Worm (Caenorhabditis elegans) whole organism, L4 larva: ENCODE results near the gene ZK688.9.

Experiments
- F10B5.3 ChIP-seq: sonication (generic microtip); optimal IDR thresholded peaks from 2 replicates; lab custom pipeline; 2016; ENCODE audit warnings: mild to moderate bottlenecking, missing genetic modification characterization, missing compliant biosample characterization
- F26F4.8 ChIP-seq: fragments of 200-800 bp; sonication (Bioruptor generic); conservative IDR thresholded peaks from 2 replicates; pipeline ENCODE4 v1.3.6; 2022; ENCODE audit warnings: missing genetic modification characterization, missing compliant biosample characterization
- F37D6.2 ChIP-seq: sonication (generic microtip); optimal IDR thresholded peaks from 2 replicates; lab custom pipeline; 2016; ENCODE audit warnings: mild to moderate bottlenecking, missing genetic modification characterization, missing compliant biosample characterization
- F44E2.7 ChIP-seq: fragments of 200-800 bp; sonication (Bioruptor generic); IDR thresholded peaks from 2 replicates; pipeline ENCODE4 v2.1.2; 2022; ENCODE audit warnings: missing genetic modification characterization, missing compliant biosample characterization
- T20F7.1 ChIP-seq: fragments of 200-800 bp; sonication (Bioruptor generic); optimal IDR thresholded peaks from 2 replicates; lab custom pipeline; 2018; ENCODE audit warnings: mild to moderate bottlenecking, missing genetic modification characterization, missing compliant biosample characterization
- ZK546.5 ChIP-seq, 2 experiments: sonication (generic microtip); optimal IDR thresholded peaks; 2 replicates each; lab custom pipeline; 2017; ENCODE audit warnings: missing biosample characterization in 2 of 2, missing genetic modification characterization in 2 of 2
- aha-1 ChIP-seq: fragments of 150-350 bp; peaks from one replicate; lab custom pipeline; 2014; ENCODE audit warnings: missing biosample characterization, missing genetic modification characterization
- ama-1 ChIP-seq: fragments of 150-350 bp; optimal IDR thresholded peaks from 2 replicates; lab custom pipeline; 2014; ENCODE audit warnings: inconsistent platforms, mixed read lengths
- ceh-62 ChIP-seq: sonication (generic microtip); optimal IDR thresholded peaks from 2 replicates; lab custom pipeline; 2017; ENCODE audit warnings: missing biosample characterization, missing genetic modification characterization
- cey-2 ChIP-seq: sonication (generic microtip); optimal IDR thresholded peaks from 3 replicates; lab custom pipeline; 2017; ENCODE audit warnings: missing genetic modification characterization, mild to moderate bottlenecking, missing compliant biosample characterization, antibody characterized with exemption, borderline replicate concordance; ENCODE audit not compliant: insufficient read depth
- daf-12 ChIP-seq: fragments of 150-350 bp; optimal IDR thresholded peaks from 2 replicates; lab custom pipeline; 2014; ENCODE audit warnings: missing biosample characterization, missing genetic modification reagents, missing genetic modification characterization
- daf-16 ChIP-seq, 3 experiments: sonication (generic microtip); optimal IDR thresholded peaks; 2 replicates each; lab custom pipeline; 2016 to 2017; ENCODE audit warnings: missing genetic modification characterization in 3 of 3, missing genetic modification reagents in 3 of 3, mild to moderate bottlenecking in 2 of 3, missing compliant biosample characterization in 2 of 3, missing biosample characterization in 1 of 3, moderate library complexity in 1 of 3
- daf-8 ChIP-seq: fragments of 200-800 bp; sonication (Bioruptor generic); IDR thresholded peaks from 2 replicates; pipeline ENCODE4 v1.3.6; 2022; ENCODE audit warnings: missing genetic modification characterization, missing compliant biosample characterization
- dmd-6 ChIP-seq: fragments of 200-800 bp; sonication (Bioruptor generic); IDR thresholded peaks from 2 replicates; pipeline ENCODE4 v1.3.6; 2022; ENCODE audit warnings: missing genetic modification reagents, missing genetic modification characterization, missing compliant biosample characterization
- dpl-1 ChIP-seq: fragments of 150-350 bp; optimal IDR thresholded peaks from 2 replicates; lab custom pipeline; 2014; ENCODE audit warnings: missing biosample characterization, missing genetic modification reagents, missing genetic modification characterization
- duxl-1 ChIP-seq: sonication (generic microtip); optimal IDR thresholded peaks from 2 replicates; lab custom pipeline; 2016; ENCODE audit warnings: mild to moderate bottlenecking, missing genetic modification characterization, moderate library complexity, missing compliant biosample characterization; ENCODE audit not compliant: poor library complexity
- dve-1 ChIP-seq: sonication (generic microtip); optimal IDR thresholded peaks from 2 replicates; lab custom pipeline; 2017; ENCODE audit warnings: antibody characterized with exemption, mild to moderate bottlenecking, missing genetic modification characterization, missing compliant biosample characterization; ENCODE audit not compliant: insufficient read depth
- egl-27 ChIP-seq: sonication (generic microtip); optimal IDR thresholded peaks from 3 replicates; lab custom pipeline; 2017; ENCODE audit warnings: missing biosample characterization, missing genetic modification reagents, missing genetic modification characterization
- fos-1 ChIP-seq: fragments of 150-350 bp; optimal IDR thresholded peaks from 2 replicates; lab custom pipeline; 2014; ENCODE audit warnings: missing biosample characterization, missing genetic modification characterization
- hlh-11 ChIP-seq: fragments of 200-800 bp; sonication (Bioruptor generic); optimal IDR thresholded peaks from 2 replicates; lab custom pipeline; 2018; ENCODE audit warnings: mild to moderate bottlenecking, missing genetic modification characterization, missing compliant biosample characterization
- hlh-30 ChIP-seq: sonication (generic microtip); optimal IDR thresholded peaks from 2 replicates; lab custom pipeline; 2017; ENCODE audit warnings: antibody characterized with exemption, mild to moderate bottlenecking, missing genetic modification characterization, missing compliant biosample characterization; ENCODE audit not compliant: insufficient read depth
- lim-7 ChIP-seq: fragments of 200-800 bp; sonication (Bioruptor generic); IDR thresholded peaks from 2 replicates; pipeline ENCODE4 v1.3.6; 2022; ENCODE audit warnings: missing genetic modification characterization, missing compliant biosample characterization
- lin-15B ChIP-seq: fragments of 150-350 bp; sonication (generic microtip); optimal IDR thresholded peaks from 3 replicates; lab custom pipeline; 2014; ENCODE audit warnings: missing biosample characterization, missing genetic modification characterization
- lir-3 ChIP-seq: sonication (generic microtip); optimal IDR thresholded peaks from 2 replicates; lab custom pipeline; 2016; ENCODE audit warnings: mild to moderate bottlenecking, missing genetic modification characterization, missing compliant biosample characterization
- lsy-2 ChIP-seq, 2 experiments: fragments of 150-350 bp in 1 of 2; sonication (generic microtip) in 1 of 2; optimal IDR thresholded peaks; 2 replicates each; lab custom pipeline; 2014 to 2017; ENCODE audit warnings: missing biosample characterization in 2 of 2, missing genetic modification characterization in 2 of 2
- madf-5 ChIP-seq, 2 experiments: fragments of 200-800 bp; sonication (Bioruptor generic); IDR thresholded peaks; 2 replicates each; pipeline ENCODE4 v1.3.6; 2022; ENCODE audit warnings: missing compliant biosample characterization in 2 of 2, missing genetic modification characterization in 2 of 2
- mdl-1 ChIP-seq, 2 experiments: fragments of 150-350 bp in 1 of 2; sonication (generic microtip) in 1 of 2; optimal IDR thresholded peaks; 2 replicates each; lab custom pipeline; 2014 to 2017; ENCODE audit warnings: missing biosample characterization in 2 of 2, missing genetic modification characterization in 2 of 2
- mep-1 ChIP-seq: fragments of 150-350 bp; sonication (generic microtip); optimal IDR thresholded peaks from 3 replicates; lab custom pipeline; 2014; ENCODE audit warnings: missing biosample characterization, missing genetic modification characterization
- mxl-3 ChIP-seq: fragments of 200-800 bp; sonication (Bioruptor generic); optimal IDR thresholded peaks from 2 replicates; lab custom pipeline; 2018; ENCODE audit warnings: mild to moderate bottlenecking, missing genetic modification characterization, missing compliant biosample characterization
- nhr-102 ChIP-seq: sonication (generic microtip); optimal IDR thresholded peaks from 2 replicates; lab custom pipeline; 2016; ENCODE audit warnings: mild to moderate bottlenecking, missing genetic modification characterization, moderate library complexity, missing compliant biosample characterization
- nhr-11 ChIP-seq: fragments of 150-350 bp; optimal IDR thresholded peaks from 2 replicates; lab custom pipeline; 2014; ENCODE audit warnings: missing biosample characterization, missing genetic modification characterization
- nhr-28 ChIP-seq: fragments of 150-350 bp; optimal IDR thresholded peaks from 2 replicates; lab custom pipeline; 2014; ENCODE audit warnings: missing biosample characterization, missing genetic modification characterization
- nhr-41 ChIP-seq: fragments of 200-800 bp; sonication (Bioruptor generic); IDR thresholded peaks from 2 replicates; pipeline ENCODE4 v1.3.6; 2022; ENCODE audit warnings: missing genetic modification reagents, missing genetic modification characterization, missing compliant biosample characterization
- nhr-48 ChIP-seq: sonication (generic microtip); optimal IDR thresholded peaks from 2 replicates; lab custom pipeline; 2016; ENCODE audit warnings: mild to moderate bottlenecking, missing genetic modification characterization, missing compliant biosample characterization
- nhr-76 ChIP-seq: fragments of 150-350 bp; optimal IDR thresholded peaks from 2 replicates; lab custom pipeline; 2014; ENCODE audit warnings: missing biosample characterization, missing genetic modification characterization
- php-3 ChIP-seq: fragments of 200-800 bp; sonication (Bioruptor generic); IDR thresholded peaks from 2 replicates; pipeline ENCODE4 v1.3.6; 2022; ENCODE audit warnings: missing genetic modification reagents, missing genetic modification characterization, missing compliant biosample characterization
- saeg-2 ChIP-seq: fragments of 200-800 bp; sonication (Bioruptor generic); IDR thresholded peaks from 2 replicates; pipeline ENCODE4 v1.3.6; 2022; ENCODE audit warnings: missing genetic modification reagents, missing genetic modification characterization, missing compliant biosample characterization
- set-16 ChIP-seq: fragments of 200-800 bp; sonication (Bioruptor generic); IDR thresholded peaks from 2 replicates; pipeline ENCODE4 v1.3.6; 2022; ENCODE audit warnings: missing genetic modification reagents, missing genetic modification characterization, missing compliant biosample characterization
- spr-3 ChIP-seq: fragments of 200-800 bp; sonication (Bioruptor generic); optimal IDR thresholded peaks from 2 replicates; lab custom pipeline; 2018; ENCODE audit warnings: mild to moderate bottlenecking, missing genetic modification characterization, missing compliant biosample characterization
- tra-1 ChIP-seq: fragments of 200-800 bp; sonication (Bioruptor generic); IDR thresholded peaks from 2 replicates; pipeline ENCODE4 v1.3.6; 2022; ENCODE audit warnings: missing genetic modification reagents, missing genetic modification characterization, missing compliant biosample characterization
- unc-62 ChIP-seq, 3 experiments: fragments of 150-350 bp in 1 of 3; sonication (generic microtip); optimal IDR thresholded peaks in 2 of 3; peaks in 1 of 3; 1 replicate in 1 of 3; 2 replicates in 2 of 3; lab custom pipeline; 2014 to 2017; ENCODE audit warnings: missing biosample characterization in 3 of 3, missing genetic modification characterization in 3 of 3, missing genetic modification reagents in 3 of 3, missing genotype in 1 of 3
- ztf-11 ChIP-seq: fragments of 150-350 bp; optimal IDR thresholded peaks from 2 replicates; lab custom pipeline; 2014; ENCODE audit warnings: missing biosample characterization, missing genetic modification characterization

Gene ZK688.9

DNA sequence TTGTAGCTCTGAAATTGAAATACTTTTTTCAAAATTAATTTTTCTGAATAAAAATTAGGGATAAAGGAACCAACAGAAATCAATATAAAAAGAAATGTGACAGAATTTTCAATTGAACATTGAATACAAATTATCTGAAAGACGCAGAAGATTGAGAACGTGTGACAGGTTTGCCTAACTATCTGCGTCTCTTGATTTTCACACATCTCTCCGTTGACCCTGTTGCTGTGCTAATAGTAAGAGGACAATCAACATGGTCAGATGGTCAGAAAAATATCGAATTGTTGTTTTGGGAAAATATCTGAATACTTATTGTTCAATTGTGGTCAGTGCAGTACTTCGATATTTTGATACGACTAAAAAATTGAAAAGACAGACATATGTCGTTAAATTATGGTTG is 28.8 kb upstream of the ZK688.9 start, which contains the start of gene ZK688.7 (continued):
- TF ChIP-seq egl-27 (no peak), saeg-2 (GFP tag; lab: Robert Waterston, UW) (no peak), dpl-1 (GFP tag; lab: Kevin White, UChicago) (no peak), aha-1 (tag; lab: Kevin White, UChicago) (no peak), dve-1 (tag; lab: Kevin White, UChicago) (peak; percentile 60), F26F4.8 (GFP tag; lab: Robert Waterston, UW) (no peak)

DNA sequence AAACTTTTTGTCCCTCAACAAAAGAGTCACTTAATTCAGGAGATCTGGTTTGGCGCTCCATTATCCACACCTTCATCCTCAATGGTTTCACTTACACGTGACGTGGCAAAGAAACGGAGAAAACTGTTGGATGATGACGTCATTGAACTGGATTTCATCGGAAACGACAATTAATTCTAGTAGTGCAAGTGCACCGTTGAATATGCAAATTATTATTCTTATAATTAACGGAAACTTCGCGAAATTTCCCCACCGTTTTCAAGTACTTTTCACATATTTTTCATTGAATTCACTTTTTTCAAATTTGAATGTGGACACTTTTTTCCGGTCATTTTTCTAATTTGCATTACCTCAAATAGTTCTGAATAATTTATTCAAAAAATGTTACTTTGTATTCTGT is 26.5 kb upstream of the ZK688.9 start, which contains the start of gene ZK688.1:
TSS of gene ZK688.1 (plus strand) at position 301 of the 400 bp plus-strand sequence.
- no peak for TF ChIP-seq lin-15B
- TF ChIP-seq mxl-3: no peak
- no peak for TF ChIP-seq spr-3
- TF ChIP-seq php-3: no peak
- no peak for TF ChIP-seq daf-12
- TF ChIP-seq egl-27: no peak
- TF ChIP-seq nhr-48 (tag; lab: Kevin White, UChicago): no peak
- TF ChIP-seq duxl-1 (tag; lab: Kevin White, UChicago): no peak
- no peak for TF ChIP-seq F37D6.2
- TF ChIP-seq, all 104 proteins: peak for 0

DNA sequence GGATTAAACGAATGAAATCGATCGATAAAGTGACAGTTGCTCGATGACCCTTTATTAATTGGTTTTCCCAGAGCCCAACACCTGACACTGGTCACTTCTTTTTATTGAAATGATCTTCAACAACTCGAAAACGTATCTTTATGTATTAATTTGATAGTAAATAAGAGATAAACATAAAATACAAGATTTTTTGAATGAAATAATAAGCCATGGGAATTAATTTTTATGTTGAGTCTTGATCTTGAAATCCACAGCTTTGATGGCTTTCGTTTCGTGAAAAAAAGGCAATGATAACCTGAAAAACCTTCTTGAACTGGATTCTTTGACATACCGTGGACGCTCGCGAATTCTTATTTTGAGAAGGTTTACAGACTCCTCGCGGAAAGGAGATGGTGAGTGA is 24.7 kb upstream of the ZK688.9 start, which contains the start of gene pcp-5:
TSS of gene pcp-5 (minus strand) at position 101 of the 400 bp plus-strand sequence.
- TF ChIP-seq nhr-28 (tag; lab: Kevin White, UChicago) (no peak), daf-8 (GFP tag; lab: Robert Waterston, UW) (no peak), daf-16 (GFP tag; optimal IDR thresholded peaks at IDR 0.05; lab: Kevin White, UChicago) (peak in 1 of 2 experiments; percentile 19), daf-16 (tag; optimal IDR thresholded peaks at IDR 0.05; lab: Kevin White, UChicago) (no peak)

DNA sequence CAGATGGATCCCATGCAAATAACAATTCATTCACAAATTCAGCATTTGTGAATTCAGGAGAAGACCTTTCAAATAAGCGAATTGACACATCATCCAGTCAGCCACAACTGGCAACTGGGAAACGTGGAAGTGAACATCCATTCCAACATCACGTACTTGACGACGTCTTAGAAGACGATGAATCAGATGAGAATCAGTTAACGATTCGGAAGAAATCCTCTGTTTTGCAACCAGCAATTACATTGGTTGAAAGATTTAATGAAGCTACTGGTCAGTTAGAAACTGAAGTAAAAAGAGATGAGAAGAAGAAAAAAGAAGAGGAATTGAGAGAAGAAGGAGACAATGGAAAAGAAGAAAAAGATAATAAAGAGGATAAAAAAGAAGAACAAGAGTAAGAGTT is 20.6 kb upstream of the ZK688.9 start:
- TF ChIP-seq unc-62 (GFP tag; optimal IDR thresholded peaks at IDR 0.05 in 1 of 2; lab: Kevin White, UChicago) (peak in 1 of 2 experiments; percentile 91), unc-62 (tag; optimal IDR thresholded peaks at IDR 0.05; lab: Kevin White, UChicago) (no peak), nhr-11 (tag; lab: Kevin White, UChicago) (no peak), aha-1 (tag; lab: Kevin White, UChicago) (peak; percentile 43)

DNA sequence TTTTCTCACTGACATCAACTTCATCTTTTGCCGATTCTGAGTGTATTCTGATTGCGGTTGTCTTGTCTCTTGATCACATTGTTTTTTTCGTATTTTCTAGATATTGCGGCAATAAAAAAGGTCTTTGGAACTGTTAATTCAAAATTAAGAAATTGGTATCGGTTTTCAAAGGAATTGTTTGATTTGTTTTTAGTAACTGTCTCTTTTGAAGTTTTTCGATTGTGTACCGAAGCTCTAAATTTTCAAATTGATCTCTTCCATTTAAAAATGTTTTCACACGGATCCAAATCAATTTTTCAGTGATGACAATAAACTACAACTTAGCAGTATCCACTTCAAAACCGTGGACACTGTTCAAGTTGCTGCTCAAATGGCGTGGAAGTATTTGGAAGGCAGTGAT is 17.9 kb upstream of the ZK688.9 start, which contains the start of gene best-24:
TSS of gene best-24 (plus strand) at position 301 of the 400 bp plus-strand sequence.
- TF ChIP-seq nhr-102 (no peak), madf-5 (GFP tag; IDR thresholded peaks at IDR 0.05; lab: Robert Waterston, UW) (no peak), mdl-1 (tag; optimal IDR thresholded peaks at IDR 0.05; lab: Kevin White, UChicago) (no peak), spr-3 (no peak), F10B5.3 (tag; lab: Kevin White, UChicago) (no peak), F44E2.7 (GFP tag; lab: Robert Waterston, UW) (no peak), tra-1 (no peak), ceh-62 (no peak), hlh-11 (tag; lab: Kevin White, UChicago) (no peak), ZK546.5 (tag; optimal IDR thresholded peaks at IDR 0.05; lab: Kevin White, UChicago) (no peak), set-16 (no peak), nhr-41 (GFP tag; lab: Robert Waterston, UW) (no peak), F37D6.2 (no peak), nhr-76 (tag; lab: Kevin White, UChicago) (no peak), lir-3 (no peak)

- TF ChIP-seq cey-2 (tag; lab: Kevin White, UChicago): peak; percentile 5
- TF ChIP-seq set-16: no peak
- no peak for TF ChIP-seq lim-7 (GFP tag; lab: Robert Waterston, UW)
- TF ChIP-seq mep-1 (tag; lab: Kevin White, UChicago): peak; percentile 26
- TF ChIP-seq lsy-2 (tag; optimal IDR thresholded peaks at IDR 0.05; lab: Kevin White, UChicago): peak in 1 of 2 experiments; percentile 59
- no peak for TF ChIP-seq ztf-11
- peak; percentile 34 for TF ChIP-seq T20F7.1
- no peak for TF ChIP-seq ama-1 (lab: Kevin White, UChicago)
- peak; percentile 37; the same call in 1 of the 2 replicates for TF ChIP-seq dmd-6
- peak; percentile 27 for TF ChIP-seq hlh-11 (tag; lab: Kevin White, UChicago)
- no peak for TF ChIP-seq fos-1
- TF ChIP-seq nhr-48 (tag; lab: Kevin White, UChicago): peak; percentile 36
- TF ChIP-seq dve-1 (tag; lab: Kevin White, UChicago): peak; percentile 44
- no peak for TF ChIP-seq lir-3
- peak; percentile 81 for TF ChIP-seq nhr-28 (tag; lab: Kevin White, UChicago)
- TF ChIP-seq hlh-30: peak; percentile 33
Measured at ce11 chrIII:7897733-7898132, 14.9 kb upstream of the ZK688.9 start.
